Worm (Caenorhabditis elegans) whole organism, late embryonic: ENCODE data around the gene ncr-2.

Experiments used
- ama-1 ChIP-seq: fragments of 150-350 bp; optimal IDR thresholded peaks from 2 replicates; lab custom pipeline; 2014
- ceh-18 ChIP-seq: sonication (generic microtip); optimal IDR thresholded peaks from 2 replicates; lab custom pipeline; 2016; ENCODE audit warnings: missing genetic modification characterization, missing compliant biosample characterization
- ceh-24 ChIP-seq: sonication (generic microtip); optimal IDR thresholded peaks from 2 replicates; lab custom pipeline; 2016; ENCODE audit warnings: mild to moderate bottlenecking, missing genetic modification characterization, missing compliant biosample characterization
- ceh-34 ChIP-seq: sonication (generic microtip); optimal IDR thresholded peaks from 2 replicates; lab custom pipeline; 2016; ENCODE audit warnings: mild to moderate bottlenecking, missing genetic modification characterization, missing compliant biosample characterization
- elt-4 ChIP-seq: sonication (generic microtip); optimal IDR thresholded peaks from 2 replicates; lab custom pipeline; 2016; ENCODE audit warnings: missing genetic modification characterization, missing compliant biosample characterization
- ets-4 ChIP-seq: sonication (generic microtip); optimal IDR thresholded peaks from 2 replicates; lab custom pipeline; 2016; ENCODE audit warnings: missing genetic modification characterization, missing compliant biosample characterization
- gmeb-2 ChIP-seq: sonication (generic microtip); optimal IDR thresholded peaks from 2 replicates; lab custom pipeline; 2016; ENCODE audit warnings: missing genetic modification characterization, inconsistent platforms, missing compliant biosample characterization
- nhr-11 ChIP-seq: fragments of 150-350 bp; optimal IDR thresholded peaks from 2 replicates; lab custom pipeline; 2014; ENCODE audit warnings: missing biosample characterization, missing genetic modification characterization
- rnt-1 ChIP-seq: sonication (generic microtip); optimal IDR thresholded peaks from 2 replicates; lab custom pipeline; 2016; ENCODE audit warnings: missing genetic modification characterization, missing compliant biosample characterization
- sox-2 ChIP-seq: fragments of 200-800 bp; sonication (Bioruptor generic); IDR thresholded peaks from 2 replicates; pipeline ENCODE4 v1.3.6; 2022; ENCODE audit warnings: missing genetic modification reagents, missing genetic modification characterization, missing compliant biosample characterization
- syd-9 ChIP-seq: sonication (generic microtip); optimal IDR thresholded peaks from 2 replicates; lab custom pipeline; 2016; ENCODE audit warnings: mild to moderate bottlenecking, missing genetic modification characterization, moderate library complexity, missing compliant biosample characterization
- unc-55 ChIP-seq: sonication (generic microtip); optimal IDR thresholded peaks from 2 replicates; lab custom pipeline; 2017; ENCODE audit warnings: missing biosample characterization, missing genetic modification reagents, missing genetic modification characterization

- no peak for TF ChIP-seq ama-1 (lab: Kevin White, UChicago)
- no peak for TF ChIP-seq gmeb-2 (tag; lab: Kevin White, UChicago)
- TF ChIP-seq rnt-1 (tag; lab: Kevin White, UChicago), result no peak
- TF ChIP-seq ceh-34 (tag; lab: Kevin White, UChicago), result no peak
- TF ChIP-seq unc-55, result no peak
- TF ChIP-seq ets-4, result no peak
- TF ChIP-seq syd-9, result no peak
- no peak for TF ChIP-seq ceh-18 (tag; lab: Kevin White, UChicago)
- no peak for TF ChIP-seq nhr-11
- no peak for TF ChIP-seq sox-2
- TF ChIP-seq elt-4 (tag; lab: Kevin White, UChicago), result no peak
- TF ChIP-seq ceh-24 (tag; lab: Kevin White, UChicago), result no peak
Observed at ce11 chrIII:8305816-8306215, 47.7 kb downstream of the ncr-2 start.
